Fruit fly (Drosophila melanogaster): Measurements from ENCODE around the gene CG1161.

dm6 chr3R:5403963-5404362 lies 49.1 kb downstream of the CG1161 start, which contains the start of gene CG2663:
- TF ChIP-seq Mnt (GFP tag; optimal IDR thresholded peaks at IDR 0.05) (no peak), pad (GFP tag; optimal IDR thresholded peaks at IDR 0.05) (no peak), CG5204 (GFP tag; optimal IDR thresholded peaks at IDR 0.05) (no peak), cic (GFP tag; optimal IDR thresholded peaks at IDR 0.05) (no peak), CG11617 (GFP tag; optimal IDR thresholded peaks at IDR 0.05) (no peak), tj (GFP tag; optimal IDR thresholded peaks at IDR 0.05) (no peak)

All from whole organism, adult.